Fruit fly (Drosophila melanogaster): Measurements from ENCODE around the gene Nhe3.

Nhe3 gene

DNA sequence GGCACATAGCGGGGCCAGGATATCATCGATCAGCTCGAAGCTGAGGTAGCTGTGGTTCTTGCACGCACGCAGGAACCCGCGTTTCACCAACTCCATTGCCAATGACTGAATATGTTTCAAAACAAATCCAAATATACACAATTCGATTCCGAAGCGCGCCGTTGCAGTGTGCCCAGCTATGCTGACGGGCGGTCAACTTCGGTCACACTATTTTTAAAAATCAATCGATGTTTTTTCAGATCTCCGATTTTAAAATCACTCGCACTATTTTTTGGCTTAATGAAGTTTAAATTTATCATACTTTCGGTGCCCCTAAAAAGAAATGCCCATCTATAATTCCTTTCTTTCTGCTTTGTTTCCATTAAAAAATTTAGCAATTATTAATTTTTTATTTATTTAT, 6.7 kb downstream of the Nhe3 start, which contains the start of gene Nse1 (continued):
- no peak for TF ChIP-seq Atf6 (GFP tag; IDR thresholded peaks at IDR 0.05)
- TF ChIP-seq E2f2 (GFP tag; IDR thresholded peaks at IDR 0.05) = peak; percentile 97
- peak; percentile 74 for TF ChIP-seq knrl (GFP tag; IDR thresholded peaks at IDR 0.05; ENCODE audit: partially characterized antibody)
- TF ChIP-seq hkb (optimal IDR thresholded peaks at IDR 0.05) = no peak
- no peak for TF ChIP-seq hkb (GFP tag; IDR thresholded peaks at IDR 0.05)
- TF ChIP-seq row (GFP tag; IDR thresholded peaks at IDR 0.05) = peak; percentile 59
- peak; percentile 43 for TF ChIP-seq Myb (GFP tag; optimal IDR thresholded peaks at IDR 0.05)
- no peak for TF ChIP-seq pan (optimal IDR thresholded peaks at IDR 0.05)
- no peak for TF ChIP-seq pan (GFP tag; optimal IDR thresholded peaks at IDR 0.05 in 1 of 2, IDR thresholded peaks at IDR 0.05 in 1 of 2)
- no peak for TF ChIP-seq pum (GFP tag; optimal IDR thresholded peaks at IDR 0.05)
- no peak for TF ChIP-seq PHDP (tag; optimal IDR thresholded peaks at IDR 0.05)
- TF ChIP-seq Scr (GFP tag; IDR thresholded peaks at IDR 0.05; ENCODE audit: partially characterized antibody) = peak; percentile 75
- TF ChIP-seq vnd (GFP tag; IDR thresholded peaks at IDR 0.05; ENCODE audit: partially characterized antibody) = peak; percentile 50; the same call in 1 of the 3 replicates
- peak; percentile 79 for TF ChIP-seq bbx (GFP tag; IDR thresholded peaks at IDR 0.05; ENCODE audit: partially characterized antibody)
- peak; percentile 75; the same call in 3 of the 4 replicates for TF ChIP-seq Dll (GFP tag; IDR thresholded peaks at IDR 0.05; ENCODE audit: partially characterized antibody)
- peak; percentile 83 for TF ChIP-seq CG13287 (GFP tag; IDR thresholded peaks at IDR 0.05; ENCODE audit: partially characterized antibody)
- TF ChIP-seq trem (tag; optimal IDR thresholded peaks at IDR 0.05) = peak; percentile 34
- TF ChIP-seq Ravus (GFP tag; IDR thresholded peaks at IDR 0.05) = no peak
- no peak for TF ChIP-seq kay (GFP tag; optimal IDR thresholded peaks at IDR 0.05)
- peak; percentile 76 for TF ChIP-seq Dref (GFP tag; IDR thresholded peaks at IDR 0.05)
- TF ChIP-seq nerfin-2 (GFP tag; IDR thresholded peaks at IDR 0.05; ENCODE audit: partially characterized antibody) = 0 out of 2 replicates have a peak, but pooled peaks have one; percentile 36
- peak; percentile 15 for TF ChIP-seq Med (GFP tag)
- peak; percentile 55 for TF ChIP-seq HLH4C (GFP tag; IDR thresholded peaks at IDR 0.05; ENCODE audit: partially characterized antibody)
- peak; percentile 52 for TF ChIP-seq onecut (GFP tag; IDR thresholded peaks at IDR 0.05)
- peak; percentile 75 for TF ChIP-seq hbn (GFP tag; IDR thresholded peaks at IDR 0.05; ENCODE audit: partially characterized antibody)
- TF ChIP-seq kni (GFP tag; optimal IDR thresholded peaks at IDR 0.05) = no peak
- no peak for TF ChIP-seq repo (GFP tag; optimal IDR thresholded peaks at IDR 0.05)
- TF ChIP-seq CG11560 (tag; IDR thresholded peaks at IDR 0.05) = no peak
- no peak for TF ChIP-seq eve (GFP tag; optimal IDR thresholded peaks at IDR 0.05)
- TF ChIP-seq Camta (GFP tag; optimal IDR thresholded peaks at IDR 0.05) = no peak
- no peak for TF ChIP-seq maf-S (GFP tag; optimal IDR thresholded peaks at IDR 0.05)
- peak; percentile 77 for TF ChIP-seq unc-4 (GFP tag; IDR thresholded peaks at IDR 0.05; ENCODE audit: partially characterized antibody)
- no peak for TF ChIP-seq CG10209 (GFP tag; optimal IDR thresholded peaks at IDR 0.05)
- no peak for TF ChIP-seq Xrp1 (GFP tag; IDR thresholded peaks at IDR 0.05)
- peak; percentile 38; the same call in 1 of the 2 replicates for TF ChIP-seq CG2129 (GFP tag; IDR thresholded peaks at IDR 0.05; ENCODE audit: partially characterized antibody)
- peak; percentile 79 for TF ChIP-seq MBD-R2 (GFP tag; IDR thresholded peaks at IDR 0.05)
- peak; percentile 52; the same call in 2 of the 3 replicates for TF ChIP-seq zen2 (GFP tag; IDR thresholded peaks at IDR 0.05; ENCODE audit: partially characterized antibody)
- peak; percentile 39 for TF ChIP-seq CG2116 (GFP tag; optimal IDR thresholded peaks at IDR 0.05)
- TF ChIP-seq CG12769 (tag; optimal IDR thresholded peaks at IDR 0.05) = no peak
- TF ChIP-seq CG34224 (GFP tag; IDR thresholded peaks at IDR 0.05; ENCODE audit: partially characterized antibody) = peak; percentile 78
- no peak for TF ChIP-seq CG16815 (GFP tag; optimal IDR thresholded peaks at IDR 0.05)
- TF ChIP-seq inv (GFP tag; IDR thresholded peaks at IDR 0.05; ENCODE audit: partially characterized antibody) = peak; percentile 67
- no peak for TF ChIP-seq Chrac-16 (GFP tag; optimal IDR thresholded peaks at IDR 0.05)
- TF ChIP-seq Elba2 (GFP tag; optimal IDR thresholded peaks at IDR 0.05) = peak; percentile 85
- no peak for TF ChIP-seq CG10654 (GFP tag; optimal IDR thresholded peaks at IDR 0.05)
- no peak for TF ChIP-seq MTF-1 (GFP tag; optimal IDR thresholded peaks at IDR 0.05; ENCODE audit: borderline replicate concordance)
- TF ChIP-seq CG7963 (GFP tag; IDR thresholded peaks at IDR 0.05; ENCODE audit: partially characterized antibody) = peak; percentile 64; the same call in 2 of the 3 replicates
- TF ChIP-seq CG6791 (GFP tag; IDR thresholded peaks at IDR 0.05; ENCODE audit: partially characterized antibody) = peak; percentile 75
- TF ChIP-seq abd-A (tag; optimal IDR thresholded peaks at IDR 0.05) = no peak
- no peak for TF ChIP-seq Doc2 (GFP tag; IDR thresholded peaks at IDR 0.05)
